Fruit fly (Drosophila melanogaster): ENCODE results near the gene Ir75a.

- no peak for TF ChIP-seq usp (GFP tag; optimal IDR thresholded peaks at IDR 0.05)
- TF ChIP-seq fru (GFP tag; optimal IDR thresholded peaks at IDR 0.05) = peak; percentile 60
- TF ChIP-seq OdsH (GFP tag; optimal IDR thresholded peaks at IDR 0.05) = peak; percentile 62
- peak; percentile 45 for TF ChIP-seq h (GFP tag; optimal IDR thresholded peaks at IDR 0.05)
- TF ChIP-seq Abd-B (GFP tag; optimal IDR thresholded peaks at IDR 0.05) = no peak
- no peak for TF ChIP-seq Mio (GFP tag; optimal IDR thresholded peaks at IDR 0.05)
- TF ChIP-seq jim (GFP tag; optimal IDR thresholded peaks at IDR 0.05) = no peak
- peak; percentile 72 for TF ChIP-seq Sp1 (GFP tag; optimal IDR thresholded peaks at IDR 0.05)
Observed at dm6 chr3L:17856655-17857479, 39.1 kb upstream of the Ir75a start, which contains the start of gene CG5535.

Data from whole organism, wandering third instar larva.